Worm (Caenorhabditis elegans): ENCODE measurements around the gene best-18.

best-18 gene

ce11 chrIII:10209703-10210102 lies 2.5 kb upstream of the best-18 start, which contains the start of gene T20G5.9:
T20G5.9 (plus strand) TSS chrIII:10209840.
- TF ChIP-seq ceh-18 (tag; optimal IDR thresholded peaks at IDR 0.05) = no peak
- peak; percentile 7 for TF ChIP-seq ama-1 (optimal IDR thresholded peaks at IDR 0.05)
- no peak for TF ChIP-seq hlh-30 (tag; optimal IDR thresholded peaks at IDR 0.05; ENCODE audit: insufficient read depth)
- TF ChIP-seq ceh-9 (tag; optimal IDR thresholded peaks at IDR 0.05) = no peak
- TF ChIP-seq ets-4 (tag; optimal IDR thresholded peaks at IDR 0.05) = no peak
- no peak for TF ChIP-seq F13H6.1 (tag; optimal IDR thresholded peaks at IDR 0.05)
- no peak for TF ChIP-seq hlh-13 (GFP tag; optimal IDR thresholded peaks at IDR 0.05)
- TF ChIP-seq syd-9 (tag; optimal IDR thresholded peaks at IDR 0.05) = no peak

- TF ChIP-seq ztf-16 (tag; optimal IDR thresholded peaks at IDR 0.05) = no peak
- TF ChIP-seq ama-1 (optimal IDR thresholded peaks at IDR 0.05) = peak; percentile 2
Observed at ce11 chrIII:10214540-10214979, 2.4 kb downstream of the best-18 start.

ce11 chrIII:10215882-10216281 lies 3.7 kb downstream of the best-18 start:
- TF ChIP-seq F13H6.1 (tag; optimal IDR thresholded peaks at IDR 0.05) (no peak), ceh-18 (tag; optimal IDR thresholded peaks at IDR 0.05) (no peak), hlh-15 (tag; optimal IDR thresholded peaks at IDR 0.05) (no peak), fkh-6 (tag; optimal IDR thresholded peaks at IDR 0.05) (no peak), gmeb-2 (tag; optimal IDR thresholded peaks at IDR 0.05) (no peak), ceh-22 (tag; optimal IDR thresholded peaks at IDR 0.05) (no peak), unc-55 (GFP tag; optimal IDR thresholded peaks at IDR 0.05) (no peak), ceh-2 (tag; optimal IDR thresholded peaks at IDR 0.05) (no peak), dve-1 (tag; optimal IDR thresholded peaks at IDR 0.05) (no peak), pag-3 (tag; optimal IDR thresholded peaks at IDR 0.05; ENCODE audit: borderline replicate concordance) (no peak), ahr-1 (tag; optimal IDR thresholded peaks at IDR 0.05) (no peak), pros-1 (tag; optimal IDR thresholded peaks at IDR 0.05) (no peak), syd-9 (tag; optimal IDR thresholded peaks at IDR 0.05) (no peak), ceh-34 (tag; optimal IDR thresholded peaks at IDR 0.05) (no peak), ceh-48 (tag; optimal IDR thresholded peaks at IDR 0.05) (no peak)

ce11 chrIII:10216585-10217278 lies 4.5 kb downstream of the best-18 start, which contains the start of gene cts-1:
cts-1 (minus strand) TSS chrIII:10216635.
- TF ChIP-seq pax-1 (tag; optimal IDR thresholded peaks at IDR 0.05) (no peak), ceh-6 (GFP tag; optimal IDR thresholded peaks at IDR 0.05) (no peak), ama-1 (optimal IDR thresholded peaks at IDR 0.05) (no peak), hlh-30 (tag; optimal IDR thresholded peaks at IDR 0.05; ENCODE audit: insufficient read depth) (peak; percentile 3), Y22D7AL.16 (tag; optimal IDR thresholded peaks at IDR 0.05) (no peak), unc-3 (GFP tag; conservative IDR thresholded peaks at IDR 0.05) (no peak), unc-3 (tag; optimal IDR thresholded peaks at IDR 0.05) (no peak), ceh-9 (tag; optimal IDR thresholded peaks at IDR 0.05) (no peak), ceh-2 (tag; optimal IDR thresholded peaks at IDR 0.05) (no peak), C38D4.7 (GFP tag; optimal IDR thresholded peaks at IDR 0.05) (no peak), hlh-13 (GFP tag; optimal IDR thresholded peaks at IDR 0.05) (no peak), sox-4 (tag; optimal IDR thresholded peaks at IDR 0.05) (no peak), nfya-1 (tag; optimal IDR thresholded peaks at IDR 0.05) (peak; percentile 60), K09A11.1 (tag; optimal IDR thresholded peaks at IDR 0.05; ENCODE audit: insufficient read depth) (no peak), hlh-6 (tag; optimal IDR thresholded peaks at IDR 0.05) (no peak), ceh-48 (tag; optimal IDR thresholded peaks at IDR 0.05) (no peak), tbx-2 (tag; optimal IDR thresholded peaks at IDR 0.05) (peak; percentile 74), ref-2 (tag; optimal IDR thresholded peaks at IDR 0.05) (no peak), hlh-15 (tag; optimal IDR thresholded peaks at IDR 0.05) (no peak), T23F11.4 (GFP tag; optimal IDR thresholded peaks at IDR 0.05) (no peak), npax-4 (tag; optimal IDR thresholded peaks at IDR 0.05) (no peak), rnt-1 (tag; optimal IDR thresholded peaks at IDR 0.05) (peak; percentile 56), pqm-1 (tag; optimal IDR thresholded peaks at IDR 0.05) (peak; percentile 50), lim-6 (tag; optimal IDR thresholded peaks at IDR 0.05) (no peak), lin-11 (tag; optimal IDR thresholded peaks at IDR 0.05) (no peak), unc-55 (GFP tag; optimal IDR thresholded peaks at IDR 0.05) (peak; percentile 10), elt-2 (tag; optimal IDR thresholded peaks at IDR 0.05) (peak; percentile 49), ceh-18 (tag; optimal IDR thresholded peaks at IDR 0.05) (peak; percentile 72), fkh-6 (tag; optimal IDR thresholded peaks at IDR 0.05) (no peak), unc-42 (tag; optimal IDR thresholded peaks at IDR 0.05) (no peak), tbx-7 (tag; optimal IDR thresholded peaks at IDR 0.05) (no peak), K02D7.2 (tag; optimal IDR thresholded peaks at IDR 0.05) (no peak), ahr-1 (tag; optimal IDR thresholded peaks at IDR 0.05) (no peak), unc-86 (tag; optimal IDR thresholded peaks at IDR 0.05) (no peak), F13H6.1 (tag; optimal IDR thresholded peaks at IDR 0.05) (peak; percentile 21)

All from whole organism, late embryonic.